Fruit fly (Drosophila melanogaster): Measurements from ENCODE around the gene Ir75b.
"Not testable (repeated sequence)": the region's sequence is repeated elsewhere in the genome, so short reads cannot be mapped to it uniquely, and the experiment has no call there.

Ir75b gene

dm6 chr3L:17820093-17820492 lies at the start of gene Ir75b:
Gene Ir75b (minus strand): TSS chr3L:17820193.
- no peak for TF ChIP-seq dac (GFP tag; optimal IDR thresholded peaks at IDR 0.05)
- TF ChIP-seq topi (GFP tag; optimal IDR thresholded peaks at IDR 0.05), result no peak
- no peak for TF ChIP-seq Hr38 (GFP tag; optimal IDR thresholded peaks at IDR 0.05)
- no peak for TF ChIP-seq CG10631 (GFP tag; optimal IDR thresholded peaks at IDR 0.05)
- TF ChIP-seq ss (GFP tag; optimal IDR thresholded peaks at IDR 0.05), result no peak
- no peak for TF ChIP-seq fd85E (GFP tag; optimal IDR thresholded peaks at IDR 0.05)
- TF ChIP-seq Ets21C (GFP tag; optimal IDR thresholded peaks at IDR 0.05), result no peak
- TF ChIP-seq Met (GFP tag; optimal IDR thresholded peaks at IDR 0.05), result no peak
- TF ChIP-seq CG9139 (GFP tag; optimal IDR thresholded peaks at IDR 0.05), result no peak
- TF ChIP-seq CG32006 (GFP tag; optimal IDR thresholded peaks at IDR 0.05), result no peak
- no peak for TF ChIP-seq CG3919 (GFP tag; optimal IDR thresholded peaks at IDR 0.05)

dm6 chr3L:17858174-17858573 lies 38.2 kb upstream of the Ir75b start, which contains the start of gene CG34002:
Gene CG34002 (plus strand): TSS chr3L:17858474.
- TF ChIP-seq Sox102F (GFP tag; optimal IDR thresholded peaks at IDR 0.05); CG16779 (tag; optimal IDR thresholded peaks at IDR 0.05); spab (GFP tag; optimal IDR thresholded peaks at IDR 0.05): not testable (repeated sequence)

- peak; percentile 75 for TF ChIP-seq CG3032 (tag; optimal IDR thresholded peaks at IDR 0.05)
- peak; percentile 91 for TF ChIP-seq CG6276 (GFP tag; optimal IDR thresholded peaks at IDR 0.05)
- peak; percentile 20 for TF ChIP-seq CG8319 (GFP tag; optimal IDR thresholded peaks at IDR 0.05)
- peak; percentile 73 for TF ChIP-seq Ets96B (tag; optimal IDR thresholded peaks at IDR 0.05)
- peak; percentile 60 for TF ChIP-seq dac (GFP tag; optimal IDR thresholded peaks at IDR 0.05)
- peak; percentile 66 for TF ChIP-seq CG6792 (GFP tag; optimal IDR thresholded peaks at IDR 0.05)
- TF ChIP-seq fd59A (GFP tag; optimal IDR thresholded peaks at IDR 0.05), result peak; percentile 60
- no peak for TF ChIP-seq Met (GFP tag; optimal IDR thresholded peaks at IDR 0.05)
- peak; percentile 64 for TF ChIP-seq pdm3 (GFP tag; optimal IDR thresholded peaks at IDR 0.05)
- peak; percentile 56 for TF ChIP-seq CG34406 (GFP tag; optimal IDR thresholded peaks at IDR 0.05)
- peak; percentile 32 for TF ChIP-seq Sox15 (GFP tag; optimal IDR thresholded peaks at IDR 0.05)
- peak; percentile 68 for TF ChIP-seq CG3919 (GFP tag; optimal IDR thresholded peaks at IDR 0.05)
- peak; percentile 36 for TF ChIP-seq Hr39 (GFP tag; optimal IDR thresholded peaks at IDR 0.05)
- TF ChIP-seq Eip75B (GFP tag; optimal IDR thresholded peaks at IDR 0.05), result peak; percentile 20
- TF ChIP-seq CG9139 (GFP tag; optimal IDR thresholded peaks at IDR 0.05), result peak; percentile 50
- peak; percentile 47 for TF ChIP-seq CG7368 (GFP tag; optimal IDR thresholded peaks at IDR 0.05)
- peak; percentile 90 for TF ChIP-seq Eip78C (GFP tag)
- peak; percentile 77 for TF ChIP-seq CG8119 (GFP tag; IDR thresholded peaks at IDR 0.05)
- TF ChIP-seq CG6854 (GFP tag; optimal IDR thresholded peaks at IDR 0.05), result no peak
- TF ChIP-seq esn (GFP tag; optimal IDR thresholded peaks at IDR 0.05), result peak; percentile 65
- peak; percentile 74 for TF ChIP-seq OdsH (GFP tag; optimal IDR thresholded peaks at IDR 0.05)
- TF ChIP-seq CG11902 (GFP tag; optimal IDR thresholded peaks at IDR 0.05), result peak; percentile 12
- peak; percentile 68 for TF ChIP-seq fkh (GFP tag; optimal IDR thresholded peaks at IDR 0.05)
- peak; percentile 50 for TF ChIP-seq dsx (GFP tag; optimal IDR thresholded peaks at IDR 0.05; ENCODE audit: poor library complexity, severe bottlenecking)
- TF ChIP-seq Ets21C (GFP tag; optimal IDR thresholded peaks at IDR 0.05), result no peak
- peak; percentile 76 for TF ChIP-seq eg (GFP tag; IDR thresholded peaks at IDR 0.05)
- peak; percentile 2 for TF ChIP-seq cyc (GFP tag; optimal IDR thresholded peaks at IDR 0.05)
- TF ChIP-seq svp (GFP tag), result no peak
- TF ChIP-seq CG8632 (GFP tag; optimal IDR thresholded peaks at IDR 0.05), result peak; percentile 57
- TF ChIP-seq Eip93F (GFP tag; optimal IDR thresholded peaks at IDR 0.05), result no peak
- peak in 1 of 2 experiments; percentile 98 for TF ChIP-seq salr (GFP tag; optimal IDR thresholded peaks at IDR 0.05)
- TF ChIP-seq CG31627 (GFP tag; optimal IDR thresholded peaks at IDR 0.05), result peak; percentile 37
- peak; percentile 78 for TF ChIP-seq achi (GFP tag; optimal IDR thresholded peaks at IDR 0.05)
- TF ChIP-seq Lpt (GFP tag; optimal IDR thresholded peaks at IDR 0.05), result peak; percentile 58
- peak; percentile 88 for TF ChIP-seq CG6808 (GFP tag; optimal IDR thresholded peaks at IDR 0.05)
- TF ChIP-seq vri (GFP tag; optimal IDR thresholded peaks at IDR 0.05), result peak; percentile 12
- no peak for TF ChIP-seq Sox102F (GFP tag; optimal IDR thresholded peaks at IDR 0.05)
- no peak for TF ChIP-seq CG6163 (GFP tag; IDR thresholded peaks at IDR 0.05)
These were observed 36.9 kb upstream of the Ir75b start, which contains the start of gene CG5535 for dm6 chr3L:17856655-17857479. Gene CG5535 (minus strand): TSS chr3L:17856794.
